Fruit fly (Drosophila melanogaster): ENCODE data around the gene CG6959.

DNA sequence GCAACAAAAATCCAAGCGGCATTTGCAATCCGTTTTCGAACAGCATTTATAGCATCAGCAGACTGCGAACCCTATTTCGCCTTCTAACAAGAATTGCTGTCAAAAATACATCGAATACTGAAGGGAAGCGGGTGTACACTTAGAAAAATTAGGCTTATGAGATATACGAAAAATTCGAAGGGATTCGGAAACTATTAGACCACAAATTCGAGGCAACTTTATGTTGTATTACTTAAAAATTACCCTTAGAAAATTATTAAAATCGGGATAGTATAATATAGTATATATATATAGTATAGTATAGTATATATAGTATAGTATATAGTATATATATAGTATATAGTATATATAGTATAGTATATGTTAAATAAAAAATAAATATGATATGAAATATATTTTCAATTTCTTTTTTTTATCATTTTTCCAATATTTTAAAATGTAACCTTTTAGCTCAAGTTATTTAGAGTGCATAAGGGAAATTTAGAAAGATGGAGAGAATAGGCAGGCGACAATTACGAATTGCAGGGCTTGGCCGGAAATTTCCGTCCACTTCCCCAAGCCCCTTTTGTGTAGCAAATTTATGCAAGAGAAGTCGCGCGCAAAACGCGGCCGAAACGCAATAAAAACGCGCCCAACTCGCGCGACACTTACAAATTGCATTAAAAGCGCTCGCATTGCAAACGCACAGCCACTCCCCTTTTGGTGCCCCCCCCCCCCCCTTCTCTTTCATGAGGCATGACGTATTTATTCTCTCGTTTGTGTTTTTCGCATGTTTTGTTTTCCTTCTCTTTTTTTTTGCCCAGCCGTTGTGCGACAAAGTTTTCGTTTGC lies 38.3 kb downstream of the CG6959 start:
- no peak for TF ChIP-seq CG8478 (optimal IDR thresholded peaks at IDR 0.05)
- TF ChIP-seq CTCF (optimal IDR thresholded peaks at IDR 0.05), result no peak

All from S2 (cell line).